Worm (Caenorhabditis elegans): ENCODE results near the gene dct-5.

Gene dct-5

DNA sequence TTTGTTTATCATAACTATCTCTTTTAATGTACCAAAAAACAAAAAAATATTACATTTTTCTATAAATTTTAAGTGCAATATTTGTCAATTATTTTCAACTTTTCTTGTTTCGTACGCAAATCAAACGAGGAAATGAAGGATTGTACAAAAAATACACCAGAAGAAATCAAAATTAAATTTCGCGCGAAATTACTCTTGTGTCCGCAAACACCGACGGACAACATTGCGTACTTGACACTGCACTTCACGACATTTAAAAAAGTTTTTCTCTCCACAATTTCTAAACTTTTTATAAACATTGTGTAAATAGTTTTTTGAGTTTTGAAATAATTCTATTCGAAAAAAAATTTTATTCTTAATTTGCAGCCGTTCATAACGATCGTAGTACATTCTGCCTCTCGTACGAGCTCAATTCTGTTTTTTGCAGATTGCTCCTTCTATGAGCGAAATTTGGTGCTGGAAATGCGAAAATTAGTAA is 37.3 kb upstream of the dct-5 start, which contains the start of gene mrps-16 (continued):
- TF ChIP-seq lir-3 (tag; optimal IDR thresholded peaks at IDR 0.05; ENCODE audit: poor library complexity): peak; percentile 41
- no peak for TF ChIP-seq pax-3 (tag; optimal IDR thresholded peaks at IDR 0.05)
- no peak for TF ChIP-seq nhr-237 (tag; optimal IDR thresholded peaks at IDR 0.05)
- TF ChIP-seq nhr-71 (tag; optimal IDR thresholded peaks at IDR 0.05): peak; percentile 81
- TF ChIP-seq ceh-82 (tag; optimal IDR thresholded peaks at IDR 0.05): peak; percentile 51 to 73 (median 67)
- TF ChIP-seq ztf-4 (tag; optimal IDR thresholded peaks at IDR 0.05): no peak
- TF ChIP-seq lin-14 (GFP tag; optimal IDR thresholded peaks at IDR 0.05): peak; percentile 62
- TF ChIP-seq jun-1 (tag; optimal IDR thresholded peaks at IDR 0.05): peak; percentile 58
- peak; percentile 67 for TF ChIP-seq xbp-1 (tag; optimal IDR thresholded peaks at IDR 0.05)
- TF ChIP-seq dpl-1 (GFP tag; optimal IDR thresholded peaks at IDR 0.05): peak; percentile 96 to 98 (median 97)
- TF ChIP-seq nhr-12 (tag; optimal IDR thresholded peaks at IDR 0.05): no peak
- peak; percentile 64 for TF ChIP-seq nhr-90 (tag; optimal IDR thresholded peaks at IDR 0.05; ENCODE audit: poor library complexity)
- peak; percentile 45 for TF ChIP-seq fos-1 (tag; optimal IDR thresholded peaks at IDR 0.05)
- TF ChIP-seq nhr-20 (tag; optimal IDR thresholded peaks at IDR 0.05): peak; percentile 73
- no peak for TF ChIP-seq nhr-84 (tag; optimal IDR thresholded peaks at IDR 0.05)
- peak; percentile 58 for TF ChIP-seq unc-130 (tag; optimal IDR thresholded peaks at IDR 0.05)
- TF ChIP-seq sox-4 (tag; optimal IDR thresholded peaks at IDR 0.05): no peak
- TF ChIP-seq vab-15 (tag; optimal IDR thresholded peaks at IDR 0.05): no peak
- no peak for TF ChIP-seq ceh-90 (tag; optimal IDR thresholded peaks at IDR 0.05)
- TF ChIP-seq snpc-4 (tag; optimal IDR thresholded peaks at IDR 0.05): peak; percentile 38
- TF ChIP-seq nhr-19 (GFP tag; conservative IDR thresholded peaks at IDR 0.05): peak; percentile 78
- no peak for TF ChIP-seq zag-1 (tag; optimal IDR thresholded peaks at IDR 0.05)
- peak; percentile 84 for TF ChIP-seq mep-1 (tag; optimal IDR thresholded peaks at IDR 0.05)
- TF ChIP-seq lin-15B (tag; optimal IDR thresholded peaks at IDR 0.05): peak; percentile 31
- no peak for TF ChIP-seq unc-62 (GFP tag; optimal IDR thresholded peaks at IDR 0.05)
- TF ChIP-seq sup-37 (GFP tag; optimal IDR thresholded peaks at IDR 0.05): no peak
- peak; percentile 41 for TF ChIP-seq lin-39 (tag; optimal IDR thresholded peaks at IDR 0.05)
- TF ChIP-seq C04F5.9 (tag; optimal IDR thresholded peaks at IDR 0.05): peak; percentile 4
- no peak for TF ChIP-seq unc-98 (GFP tag; IDR thresholded peaks at IDR 0.05)
- TF ChIP-seq nhr-47 (tag; optimal IDR thresholded peaks at IDR 0.05): peak; percentile 81

DNA sequence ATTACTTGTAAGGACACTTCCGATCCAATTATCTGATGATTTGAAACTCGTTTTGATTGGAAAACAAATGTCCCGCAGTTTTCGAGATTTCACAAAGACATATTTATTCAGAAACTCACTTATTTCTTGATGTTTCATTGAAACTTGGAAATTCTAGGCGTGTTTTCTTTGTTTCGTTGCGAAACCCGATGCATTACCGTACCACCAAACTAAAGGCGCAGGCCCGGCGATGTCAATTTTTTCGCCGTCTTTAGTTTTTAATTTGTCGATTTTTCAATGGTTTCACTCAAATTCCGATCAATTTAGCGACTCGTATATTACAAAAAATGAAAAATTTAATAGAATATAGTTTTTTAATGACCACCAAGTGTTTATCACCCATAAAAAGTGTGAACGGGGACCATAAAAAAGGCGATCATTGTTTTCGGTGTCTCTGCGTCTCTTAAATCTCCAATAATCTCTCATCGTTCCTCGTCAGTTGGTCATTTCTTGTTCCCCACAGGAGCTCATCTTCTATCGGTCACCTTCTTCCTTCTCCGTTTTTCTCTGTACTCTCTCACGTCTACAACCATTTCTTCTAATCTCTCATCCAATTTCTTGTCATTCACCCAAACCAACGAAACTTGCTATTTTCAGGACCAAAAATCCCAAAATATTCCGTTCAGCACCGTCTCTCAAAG is 29.1 kb upstream of the dct-5 start, which contains the start of gene clr-1:
TSS of gene clr-1 (plus strand) at position 630 of the 680 bp plus-strand sequence.
- TF ChIP-seq rnt-1 (tag; optimal IDR thresholded peaks at IDR 0.05) (peak; percentile 39), swsn-7 (tag; optimal IDR thresholded peaks at IDR 0.05) (no peak), nhr-85 (tag) (peak; percentile 8), efl-1 (optimal IDR thresholded peaks at IDR 0.05) (no peak), efl-1 (GFP tag; optimal IDR thresholded peaks at IDR 0.05 in 1 of 2) (peak in 1 of 2 experiments; percentile 34), sptf-1 (tag; optimal IDR thresholded peaks at IDR 0.05) (no peak), lin-14 (GFP tag; optimal IDR thresholded peaks at IDR 0.05) (peak; percentile 20)

ce11 chrII:5463692-5464300 is 27.1 kb upstream of the dct-5 start:
- TF ChIP-seq lsy-2 (tag; optimal IDR thresholded peaks at IDR 0.05): peak; percentile 4 to 9
- no peak for TF ChIP-seq tlp-1 (tag; optimal IDR thresholded peaks at IDR 0.05)
- no peak for TF ChIP-seq nhr-11 (tag; optimal IDR thresholded peaks at IDR 0.05)
- peak; percentile 7 for TF ChIP-seq nhr-71 (tag; optimal IDR thresholded peaks at IDR 0.05)
- no peak for TF ChIP-seq lin-15B (tag; optimal IDR thresholded peaks at IDR 0.05)
- TF ChIP-seq egl-27 (tag; optimal IDR thresholded peaks at IDR 0.05): no peak
- TF ChIP-seq lin-35 (GFP tag; optimal IDR thresholded peaks at IDR 0.05): no peak
- no peak for TF ChIP-seq grh-1 (GFP tag; IDR thresholded peaks at IDR 0.05)
- TF ChIP-seq aha-1 (tag; optimal IDR thresholded peaks at IDR 0.05): no peak
- TF ChIP-seq lin-14 (GFP tag; optimal IDR thresholded peaks at IDR 0.05): peak; percentile 65
- peak; percentile 26 for TF ChIP-seq unc-130 (tag; optimal IDR thresholded peaks at IDR 0.05)
- TF ChIP-seq unc-86 (tag; optimal IDR thresholded peaks at IDR 0.05): no peak
- TF ChIP-seq unc-30 (tag; optimal IDR thresholded peaks at IDR 0.05): no peak
- no peak for TF ChIP-seq lin-39 (tag; optimal IDR thresholded peaks at IDR 0.05)
- TF ChIP-seq dsc-1 (tag; optimal IDR thresholded peaks at IDR 0.05): peak; percentile 24
- TF ChIP-seq mab-9 (GFP tag; IDR thresholded peaks at IDR 0.05): no peak
- TF ChIP-seq nhr-47 (tag; optimal IDR thresholded peaks at IDR 0.05): no peak
- TF ChIP-seq nhr-19 (GFP tag; conservative IDR thresholded peaks at IDR 0.05): no peak
- TF ChIP-seq rnt-1 (tag; optimal IDR thresholded peaks at IDR 0.05): peak; percentile 6
- TF ChIP-seq nhr-77 (tag; optimal IDR thresholded peaks at IDR 0.05): no peak
- peak; percentile 70 for TF ChIP-seq blmp-1 (tag; optimal IDR thresholded peaks at IDR 0.05)
- no peak for TF ChIP-seq unc-62 (GFP tag; optimal IDR thresholded peaks at IDR 0.05)

Measured in whole organism, L1 larva.